Fruit fly (Drosophila melanogaster) whole organism, embryonic: Measurements from ENCODE around the gene CG13884.

Experiments used
- Atf3 ChIP-seq: fragments of 200-800 bp; sonication (Bioruptor generic); optimal IDR thresholded peaks from 3 replicates; lab custom pipeline; 2016; ENCODE audit warnings: missing biosample characterization, missing genetic modification characterization
- Atf6 ChIP-seq: fragments of 200-800 bp; sonication (Bioruptor generic); IDR thresholded peaks from 2 replicates; pipeline ENCODE4 v1.3.6; 2022; ENCODE audit warnings: missing biosample characterization, missing genetic modification characterization
- Bgb ChIP-seq: fragments of 200-800 bp; sonication (Bioruptor generic); IDR thresholded peaks from 2 replicates; pipeline ENCODE4 v1.3.6; 2022; ENCODE audit warnings: missing biosample characterization, missing genetic modification characterization; ENCODE audit not compliant: partially characterized antibody
- CG10543 ChIP-seq: fragments of 200-800 bp; sonication (Bioruptor generic); optimal IDR thresholded peaks from 3 replicates; lab custom pipeline; 2017; ENCODE audit warnings: missing biosample characterization, mild to moderate bottlenecking, missing genetic modification characterization, moderate library complexity
- CG10654 ChIP-seq: fragments of 200-800 bp; sonication (Bioruptor generic); optimal IDR thresholded peaks from 2 replicates; lab custom pipeline; 2016; ENCODE audit warnings: missing biosample characterization, missing genetic modification characterization
- CG11085 ChIP-seq: fragments of 200-800 bp; sonication (Bioruptor generic); IDR thresholded peaks from 2 replicates; pipeline ENCODE4 v1.3.6; 2022; ENCODE audit warnings: missing biosample characterization, missing genetic modification characterization
- CG12071 ChIP-seq: fragments of 200-800 bp; sonication (Bioruptor generic); optimal IDR thresholded peaks from 3 replicates; lab custom pipeline; 2018; ENCODE audit warnings: missing biosample characterization, mild to moderate bottlenecking, missing genetic modification characterization
- CG13894 ChIP-seq: fragments of 200-800 bp; sonication (Bioruptor generic); optimal IDR thresholded peaks from 3 replicates; lab custom pipeline; 2018; ENCODE audit warnings: missing biosample characterization, mild to moderate bottlenecking, missing genetic modification characterization, moderate library complexity
- CG16815 ChIP-seq: fragments of 200-800 bp; sonication (Bioruptor generic); optimal IDR thresholded peaks from 3 replicates; lab custom pipeline; 2017; ENCODE audit warnings: missing biosample characterization, mild to moderate bottlenecking, missing genetic modification characterization
- CG17359 ChIP-seq: fragments of 200-800 bp; sonication (Bioruptor generic); optimal IDR thresholded peaks from 3 replicates; lab custom pipeline; 2018; ENCODE audit warnings: missing biosample characterization, mild to moderate bottlenecking, missing genetic modification characterization, moderate library complexity
- CG17802 ChIP-seq: fragments of 200-800 bp; sonication (Bioruptor generic); optimal IDR thresholded peaks from 2 replicates; lab custom pipeline; 2018; ENCODE audit warnings: missing biosample characterization, mild to moderate bottlenecking, missing genetic modification characterization, moderate library complexity
- CG17829 ChIP-seq: fragments of 200-800 bp; optimal IDR thresholded peaks from 2 replicates; lab custom pipeline; 2019; ENCODE audit warnings: missing biosample characterization, mild to moderate bottlenecking, missing genetic modification characterization, moderate library complexity
- CG18764 ChIP-seq: fragments of 200-800 bp; sonication (Bioruptor generic); optimal IDR thresholded peaks from 3 replicates; lab custom pipeline; 2016; ENCODE audit warnings: missing biosample characterization, missing genetic modification characterization
- CG31441 ChIP-seq: fragments of 200-800 bp; sonication (Bioruptor generic); IDR thresholded peaks from 2 replicates; pipeline ENCODE4 v1.3.6; 2022; ENCODE audit warnings: missing biosample characterization, missing genetic modification characterization
- CG3281 ChIP-seq: fragments of 200-800 bp; sonication (Bioruptor generic); optimal IDR thresholded peaks from 3 replicates; lab custom pipeline; 2017; ENCODE audit warnings: missing biosample characterization, mild to moderate bottlenecking, missing genetic modification characterization
- CG4730 ChIP-seq: fragments of 200-800 bp; sonication (Bioruptor generic); IDR thresholded peaks from 2 replicates; pipeline ENCODE4 v1.3.6; 2022; ENCODE audit warnings: missing biosample characterization, missing genetic modification characterization
- CG5953 ChIP-seq: fragments of 200-800 bp; sonication (Bioruptor generic); IDR thresholded peaks from 2 replicates; pipeline ENCODE4 v1.3.6; 2022; ENCODE audit warnings: missing biosample characterization, missing genetic modification characterization
- CG7786 ChIP-seq: fragments of 200-800 bp; sonication (Bioruptor generic); optimal IDR thresholded peaks from 2 replicates; lab custom pipeline; 2016; ENCODE audit warnings: missing biosample characterization, missing genetic modification characterization
- CG7839 ChIP-seq: fragments of 200-800 bp; sonication (Bioruptor generic); optimal IDR thresholded peaks from 3 replicates; lab custom pipeline; 2018; ENCODE audit warnings: missing biosample characterization, mild to moderate bottlenecking, missing genetic modification characterization, moderate library complexity
- CG9727 ChIP-seq: fragments of 200-800 bp; sonication (Bioruptor generic); optimal IDR thresholded peaks from 3 replicates; lab custom pipeline; 2017; ENCODE audit warnings: missing biosample characterization, mild to moderate bottlenecking, missing genetic modification characterization
- CTCF ChIP-seq: fragments of 200-800 bp; sonication (Bioruptor generic); optimal IDR thresholded peaks from 2 replicates; lab custom pipeline; 2017; ENCODE audit warnings: missing biosample characterization, mild to moderate bottlenecking, missing genetic modification characterization, moderate library complexity
- Dek ChIP-seq: fragments of 200-800 bp; sonication (Bioruptor generic); optimal IDR thresholded peaks from 3 replicates; lab custom pipeline; 2019; ENCODE audit warnings: missing biosample characterization, mild to moderate bottlenecking, missing genetic modification characterization, moderate library complexity
- GATAe ChIP-seq: fragments of 200-800 bp; sonication (Bioruptor generic); conservative IDR thresholded peaks from 2 replicates; pipeline ENCODE4 v1.3.6; 2022; ENCODE audit warnings: missing biosample characterization, missing genetic modification characterization
- Gug ChIP-seq: fragments of 200-800 bp; sonication (Bioruptor generic); IDR thresholded peaks from 4 replicates; pipeline ENCODE4 v1.3.6; 2022; ENCODE audit warnings: missing biosample characterization, missing genetic modification characterization
- Hmr ChIP-seq: fragments of 200-800 bp; sonication (Bioruptor generic); optimal IDR thresholded peaks from 3 replicates; lab custom pipeline; 2017; ENCODE audit warnings: mild to moderate bottlenecking, missing biosample characterization, missing genetic modification reagents, missing genetic modification characterization
- Lhr ChIP-seq: fragments of 200-800 bp; sonication (Bioruptor generic); optimal IDR thresholded peaks from 3 replicates; lab custom pipeline; 2017; ENCODE audit warnings: mild to moderate bottlenecking, missing biosample characterization, missing genetic modification reagents, missing genetic modification characterization
- Med ChIP-seq: fragments of 200-800 bp; sonication (Bioruptor generic); peaks from one replicate; lab custom pipeline; 2016; ENCODE audit warnings: missing biosample characterization, missing genetic modification characterization, mild to moderate bottlenecking, inconsistent platforms, moderate library complexity
- NC2α ChIP-seq: fragments of 200-800 bp; sonication (Bioruptor generic); optimal IDR thresholded peaks from 2 replicates; lab custom pipeline; 2016; ENCODE audit warnings: missing biosample characterization, missing genetic modification characterization
- Nf-YC ChIP-seq: fragments of 200-800 bp; optimal IDR thresholded peaks from 3 replicates; lab custom pipeline; 2019; ENCODE audit warnings: missing biosample characterization, mild to moderate bottlenecking, missing genetic modification characterization, moderate library complexity
- NfI ChIP-seq: fragments of 200-800 bp; sonication (Bioruptor generic); optimal IDR thresholded peaks from 3 replicates; lab custom pipeline; 2018; ENCODE audit warnings: missing biosample characterization, mild to moderate bottlenecking, missing genetic modification characterization, moderate library complexity
- Ptx1 ChIP-seq: fragments of 200-800 bp; sonication (Bioruptor generic); IDR thresholded peaks from 2 replicates; pipeline ENCODE4 v1.3.6; 2022; ENCODE audit warnings: missing biosample characterization, missing genetic modification characterization
- Sin3A ChIP-seq: fragments of >200 bp; optimal IDR thresholded peaks from 2 replicates; lab custom pipeline; 2018
- Vsx1 ChIP-seq: fragments of 200-800 bp; sonication (Bioruptor generic); optimal IDR thresholded peaks from 2 replicates; lab custom pipeline; 2017; ENCODE audit warnings: missing biosample characterization, mild to moderate bottlenecking, missing genetic modification characterization, missing genetic modification reagents
- ase ChIP-seq: fragments of 200-800 bp; sonication (Bioruptor generic); IDR thresholded peaks from 3 replicates; pipeline ENCODE4 v1.3.6; 2022; ENCODE audit warnings: missing biosample characterization, missing genetic modification characterization
- cg ChIP-seq: fragments of 200-800 bp; sonication (Bioruptor generic); optimal IDR thresholded peaks from 3 replicates; lab custom pipeline; 2019; ENCODE audit warnings: missing biosample characterization, mild to moderate bottlenecking, missing genetic modification characterization, moderate library complexity
- chif ChIP-seq, 2 experiments: fragments of 200-800 bp; sonication (Bioruptor generic); optimal IDR thresholded peaks; 3 replicates each; lab custom pipeline; 2016; ENCODE audit warnings: missing biosample characterization in 2 of 2, missing genetic modification characterization in 2 of 2
- chinmo ChIP-seq: fragments of 200-800 bp; sonication (Bioruptor generic); IDR thresholded peaks from 4 replicates; pipeline ENCODE4 v1.3.6; 2022; ENCODE audit warnings: missing biosample characterization, missing genetic modification characterization; ENCODE audit not compliant: partially characterized antibody
- fd3F ChIP-seq: fragments of 200-800 bp; sonication (Bioruptor generic); optimal IDR thresholded peaks from 2 replicates; lab custom pipeline; 2018; ENCODE audit warnings: missing biosample characterization, mild to moderate bottlenecking, missing genetic modification characterization, moderate library complexity
- fd64A ChIP-seq: fragments of 200-800 bp; sonication (Bioruptor generic); optimal IDR thresholded peaks from 3 replicates; lab custom pipeline; 2018; ENCODE audit warnings: missing biosample characterization, mild to moderate bottlenecking, missing genetic modification characterization
- ftz-f1 ChIP-seq: fragments of 200-800 bp; sonication (Bioruptor generic); optimal IDR thresholded peaks from 2 replicates; lab custom pipeline; 2016; ENCODE audit warnings: missing biosample characterization, missing genetic modification characterization
- fu2 ChIP-seq: fragments of 200-800 bp; sonication (Bioruptor generic); optimal IDR thresholded peaks from 2 replicates; lab custom pipeline; 2016; ENCODE audit warnings: missing biosample characterization, missing genetic modification characterization
- gt ChIP-seq: fragments of 200-800 bp; sonication (Bioruptor generic); IDR thresholded peaks from 2 replicates; pipeline ENCODE4 v1.3.6; 2022; ENCODE audit warnings: missing biosample characterization, missing genetic modification characterization
- insv ChIP-seq, 2 experiments: fragments of 200-800 bp; sonication (Bioruptor generic); optimal IDR thresholded peaks; 3 replicates each; lab custom pipeline; 2016 to 2018; ENCODE audit warnings: missing biosample characterization in 2 of 2, missing genetic modification characterization in 2 of 2
- mam ChIP-seq: fragments of 200-800 bp; sonication (Bioruptor generic); optimal IDR thresholded peaks from 3 replicates; lab custom pipeline; 2016; ENCODE audit warnings: missing biosample characterization, missing genetic modification characterization
- pb ChIP-seq: fragments of 200-800 bp; sonication (Bioruptor generic); optimal IDR thresholded peaks from 3 replicates; lab custom pipeline; 2016; ENCODE audit warnings: missing biosample characterization, missing genetic modification characterization
- pnt ChIP-seq: fragments of 200-800 bp; sonication (Bioruptor generic); optimal IDR thresholded peaks from 3 replicates; lab custom pipeline; 2016; ENCODE audit warnings: missing biosample characterization, missing genetic modification characterization
- prd ChIP-seq, 3 experiments: fragments of >200 bp in 2 of 3; fragments of 200-800 bp in 1 of 3; sonication (Bioruptor generic) in 1 of 3; optimal IDR thresholded peaks in 2 of 3; IDR thresholded peaks in 1 of 3; 2 replicates in 2 of 3; 3 replicates in 1 of 3; pipeline versions ENCODE4 v1.3.6 to Lab custom; 2017 to 2022; ENCODE audit warnings: missing biosample characterization in 1 of 3, missing genetic modification characterization in 1 of 3
- pzg ChIP-seq: fragments of 200-800 bp; sonication (Bioruptor generic); optimal IDR thresholded peaks from 3 replicates; lab custom pipeline; 2018; ENCODE audit warnings: missing biosample characterization, mild to moderate bottlenecking, missing genetic modification characterization, moderate library complexity
- sob ChIP-seq: fragments of 200-800 bp; sonication (Bioruptor generic); IDR thresholded peaks from 2 replicates; pipeline ENCODE4 v1.3.6; 2022; ENCODE audit warnings: missing biosample characterization, missing genetic modification characterization
- tll ChIP-seq, 2 experiments: fragments of 200-800 bp in 1 of 2; fragments of >200 bp in 1 of 2; sonication (Bioruptor generic) in 1 of 2; optimal IDR thresholded peaks; 2 replicates each; lab custom pipeline; 2017 to 2019; ENCODE audit warnings: missing biosample characterization in 2 of 2, missing genetic modification characterization in 2 of 2, mild to moderate bottlenecking in 1 of 2, moderate library complexity in 1 of 2
- zfh1 ChIP-seq: fragments of 200-800 bp; sonication (Bioruptor generic); IDR thresholded peaks from 3 replicates; pipeline ENCODE4 v1.3.6; 2022; ENCODE audit warnings: missing biosample characterization, missing genetic modification characterization

Gene CG13884

DNA sequence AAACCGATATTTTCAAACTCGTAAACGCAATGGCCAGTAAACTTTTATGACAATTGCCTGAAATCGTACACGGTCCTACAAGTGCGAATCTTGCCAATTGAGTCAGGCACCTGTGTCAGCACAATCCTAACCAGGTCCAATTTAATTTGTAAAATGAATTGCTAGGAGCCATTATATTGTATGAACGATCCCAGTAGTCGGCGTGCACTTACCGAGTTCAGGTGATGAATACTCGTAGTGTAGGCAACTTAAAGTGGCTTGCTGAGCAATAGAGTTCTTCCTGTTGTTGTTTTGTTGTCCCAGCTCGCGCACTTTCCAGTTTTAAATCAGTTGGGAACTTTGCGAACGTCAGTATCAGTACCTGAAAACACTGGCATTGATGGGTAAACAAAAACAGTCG is 25.7 kb downstream of the CG13884 start:
- TF ChIP-seq fd3F (GFP tag; lab: Kevin White, UChicago) (no peak), zfh1 (no peak), CG4730 (GFP tag; lab: Robert Waterston, UW) (no peak), CG7839 (tag; lab: Kevin White, UChicago) (no peak), Atf3 (no peak), NfI (GFP tag; lab: Kevin White, UChicago) (no peak), insv (GFP tag; optimal IDR thresholded peaks at IDR 0.05; lab: Kevin White, UChicago) (no peak), chif (GFP tag; optimal IDR thresholded peaks at IDR 0.05; lab: Kevin White, UChicago) (no peak), gt (GFP tag; lab: Robert Waterston, UW) (no peak), CG31441 (no peak), Sin3A (lab: Kevin White, UChicago) (no peak), Dek (tag; lab: Kevin White, UChicago) (no peak), CG3281 (GFP tag; lab: Kevin White, UChicago) (no peak), Atf6 (no peak), CG5953 (GFP tag; lab: Robert Waterston, UW) (no peak), CG7786 (GFP tag; lab: Kevin White, UChicago) (no peak)

DNA sequence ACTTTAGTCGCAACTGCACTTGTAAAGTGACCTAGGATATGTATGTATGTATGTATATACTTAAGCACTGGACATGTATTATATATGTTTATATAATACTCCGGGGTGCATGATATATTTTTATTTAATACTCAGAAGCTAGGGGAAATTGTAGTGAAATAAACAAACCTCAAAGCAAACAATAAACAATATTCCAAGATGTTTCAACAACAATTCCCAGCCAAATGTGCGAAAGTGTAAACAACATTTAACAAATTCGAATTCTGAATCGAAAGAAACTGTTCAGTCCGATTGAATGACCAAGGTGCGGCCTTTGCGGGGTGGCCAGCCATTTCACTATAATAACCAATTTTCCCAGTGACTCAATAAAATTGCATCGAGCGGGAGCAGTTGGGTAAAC is 26.1 kb downstream of the CG13884 start:
- TF ChIP-seq tll (GFP tag; optimal IDR thresholded peaks at IDR 0.05; lab: Kevin White, UChicago): no peak
- no peak for TF ChIP-seq prd (optimal IDR thresholded peaks at IDR 0.05; lab: Kevin White, UChicago)
- TF ChIP-seq prd (GFP tag; IDR thresholded peaks at IDR 0.05; lab: Robert Waterston, UW): no peak
- no peak for TF ChIP-seq CG17802 (tag; lab: Kevin White, UChicago)
- no peak for TF ChIP-seq ftz-f1 (GFP tag; lab: Kevin White, UChicago)
- no peak for TF ChIP-seq CG9727
- no peak for TF ChIP-seq Ptx1
- TF ChIP-seq Gug: no peak
- no peak for TF ChIP-seq Hmr
- no peak for TF ChIP-seq fu2 (GFP tag; lab: Kevin White, UChicago)
- no peak for TF ChIP-seq fd3F (GFP tag; lab: Kevin White, UChicago)
- TF ChIP-seq CG10654 (GFP tag; lab: Kevin White, UChicago): no peak
- no peak for TF ChIP-seq Vsx1
- TF ChIP-seq Lhr: no peak
- TF ChIP-seq fd64A: no peak
- no peak for TF ChIP-seq ase
- TF ChIP-seq pb (GFP tag; lab: Kevin White, UChicago): no peak
- no peak for TF ChIP-seq CG16815 (GFP tag; lab: Kevin White, UChicago)
- no peak for TF ChIP-seq CG10543 (GFP tag; lab: Kevin White, UChicago)
- TF ChIP-seq Bgb (GFP tag; lab: Robert Waterston, UW): no peak
- no peak for TF ChIP-seq NC2α (GFP tag; lab: Kevin White, UChicago)

DNA sequence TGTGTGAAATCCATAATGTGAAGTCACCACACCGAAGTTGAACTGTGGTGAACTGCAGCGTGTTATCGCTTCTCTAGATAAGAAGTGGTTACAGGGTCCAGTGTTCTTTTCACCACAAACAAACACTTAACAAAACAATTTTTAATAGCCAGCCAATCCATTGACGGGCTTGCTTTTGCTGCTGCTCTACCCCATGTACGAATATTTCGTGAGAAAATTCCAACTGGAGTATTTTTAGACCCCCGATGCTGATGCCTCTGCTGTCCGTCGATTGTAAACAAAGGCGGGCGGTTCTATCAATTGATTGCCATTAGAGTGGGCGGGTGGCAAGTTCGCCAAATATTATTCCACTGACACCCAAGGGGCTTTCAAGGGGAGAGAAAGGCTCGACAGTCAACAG is 27.2 kb downstream of the CG13884 start:
- TF ChIP-seq CTCF (GFP tag; lab: Kevin White, UChicago) (no peak), cg (GFP tag; lab: Kevin White, UChicago) (no peak), CG11085 (GFP tag; lab: Robert Waterston, UW) (no peak), Bgb (GFP tag; lab: Robert Waterston, UW) (no peak), CG13894 (peak; percentile 65), GATAe (GFP tag; lab: Robert Waterston, UW) (peak; percentile 55; the same call in 1 of the 2 replicates), sob (0 out of 2 replicates have a peak, but pooled peaks have one; percentile 22), mam (GFP tag; lab: Kevin White, UChicago) (peak; percentile 10), CG17829 (tag; lab: Kevin White, UChicago) (peak; percentile 4), zfh1 (no peak), CG12071 (GFP tag; lab: Kevin White, UChicago) (peak; percentile 2), CG18764 (GFP tag; lab: Kevin White, UChicago) (no peak), pnt (GFP tag; lab: Kevin White, UChicago) (no peak), pzg (GFP tag; lab: Kevin White, UChicago) (no peak), CG17359 (tag; lab: Kevin White, UChicago) (peak; percentile 21), chinmo (GFP tag; lab: Robert Waterston, UW) (0 out of 4 replicates have a peak, but pooled peaks have one; percentile 18), Med (peak; percentile 30), Nf-YC (tag; lab: Kevin White, UChicago) (peak; percentile 29), CG9727 (no peak)
